Worm (Caenorhabditis elegans): ENCODE measurements around the gene C03G6.17.

DNA sequence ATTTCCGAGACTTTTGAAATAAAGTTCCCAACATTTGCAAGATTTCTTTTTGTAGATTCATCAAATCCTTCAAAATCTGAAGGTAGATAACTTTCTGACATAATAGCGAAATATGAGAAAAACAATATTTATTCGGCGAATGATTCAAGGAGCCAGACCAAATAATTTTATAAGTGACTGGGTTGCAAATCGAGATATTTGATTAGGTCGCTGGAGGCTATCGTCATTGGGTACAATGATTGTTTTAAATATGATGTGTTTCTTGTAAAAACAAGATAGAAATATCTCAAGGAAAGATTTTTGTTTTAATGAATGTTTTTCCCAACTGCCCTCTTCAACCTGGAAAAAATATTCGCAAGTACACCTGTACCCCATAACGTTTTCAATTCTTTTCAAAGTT lies 48.0 kb upstream of the C03G6.17 start, which contains the start of gene srw-69:
- no peak for TF ChIP-seq sdz-38 (tag; optimal IDR thresholded peaks at IDR 0.05)
- no peak for TF ChIP-seq Y95B8A.8 (GFP tag; IDR thresholded peaks at IDR 0.05)
- no peak for TF ChIP-seq gei-17 (GFP tag; optimal IDR thresholded peaks at IDR 0.05)
- no peak for TF ChIP-seq zim-3 (tag; optimal IDR thresholded peaks at IDR 0.05)
- no peak for TF ChIP-seq tbp1 (GFP tag; optimal IDR thresholded peaks at IDR 0.05)
- TF ChIP-seq F52B5.7 (tag; optimal IDR thresholded peaks at IDR 0.05) = no peak
- TF ChIP-seq snpc-4 (GFP tag; optimal IDR thresholded peaks at IDR 0.05) = no peak
- TF ChIP-seq snpc-4 (tag; optimal IDR thresholded peaks at IDR 0.05) = no peak

Data from whole organism, young adult.